Worm (Caenorhabditis elegans): ENCODE data around the gene pdi-1.

DNA sequence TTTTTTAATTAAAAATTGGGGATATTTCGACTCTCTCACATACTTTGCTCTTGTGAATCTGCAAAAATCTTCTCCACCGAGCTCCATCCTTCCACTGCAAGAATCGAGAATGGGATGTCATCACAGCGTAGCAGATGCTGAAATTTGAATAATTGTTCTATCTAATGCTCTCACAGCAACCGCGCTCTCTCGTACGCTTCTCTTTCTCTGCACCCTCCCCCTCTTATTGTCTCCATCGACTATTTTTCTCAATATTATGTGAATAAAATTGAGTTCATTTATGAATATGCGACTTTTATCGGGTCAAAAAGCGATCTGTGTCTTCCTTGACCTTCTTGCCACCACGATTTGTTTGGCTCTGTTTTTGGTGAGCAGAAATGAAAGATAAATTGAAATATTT is 32.7 kb upstream of the pdi-1 start, which contains the start of gene F34D10.3:
- TF ChIP-seq W03F9.2 (tag; optimal IDR thresholded peaks at IDR 0.05) (no peak), dao-5 (tag; optimal IDR thresholded peaks at IDR 0.05) (no peak)
